Worm (Caenorhabditis elegans) whole organism, early embryonic: Measurements from ENCODE around the gene ZC190.7.

Experiments used
- B0310.2 ChIP-seq: sonication (generic microtip); optimal IDR thresholded peaks from 2 replicates; lab custom pipeline; 2016; ENCODE audit warnings: mild to moderate bottlenecking, missing genetic modification characterization, missing compliant biosample characterization
- F13C5.2 ChIP-seq: sonication (generic microtip); optimal IDR thresholded peaks from 2 replicates; lab custom pipeline; 2017; ENCODE audit warnings: mild to moderate bottlenecking, missing genetic modification characterization, inconsistent platforms, missing compliant biosample characterization
- aly-1 ChIP-seq: sonication (generic microtip); optimal IDR thresholded peaks from 2 replicates; lab custom pipeline; 2016; ENCODE audit warnings: missing genetic modification characterization, missing compliant biosample characterization
- ama-1 ChIP-seq: fragments of 150-350 bp; optimal IDR thresholded peaks from 2 replicates; lab custom pipeline; 2014
- ceh-13 ChIP-seq: fragments of 200-800 bp; sonication (Bioruptor generic); optimal IDR thresholded peaks from 2 replicates; lab custom pipeline; 2018; ENCODE audit warnings: mild to moderate bottlenecking, missing genetic modification characterization, missing compliant biosample characterization
- ceh-36 ChIP-seq: sonication (generic microtip); optimal IDR thresholded peaks from 2 replicates; lab custom pipeline; 2016; ENCODE audit warnings: missing genetic modification characterization, inconsistent platforms, missing compliant biosample characterization
- ets-7 ChIP-seq: sonication (generic microtip); optimal IDR thresholded peaks from 2 replicates; lab custom pipeline; 2016; ENCODE audit warnings: missing genotype, missing genetic modification characterization, missing compliant biosample characterization
- flt-1 ChIP-seq: fragments of 200-800 bp; sonication (Bioruptor generic); IDR thresholded peaks from 2 replicates; pipeline ENCODE4 v1.3.6; 2022; ENCODE audit warnings: missing genetic modification characterization, missing compliant biosample characterization
- hmbx-1 ChIP-seq: sonication (generic microtip); optimal IDR thresholded peaks from 2 replicates; lab custom pipeline; 2016; ENCODE audit warnings: mild to moderate bottlenecking, missing genetic modification characterization, missing compliant biosample characterization
- hmg-4 ChIP-seq: fragments of 200-800 bp; sonication (Bioruptor generic); optimal IDR thresholded peaks from 2 replicates; lab custom pipeline; 2018; ENCODE audit warnings: mild to moderate bottlenecking, missing genetic modification characterization, missing compliant biosample characterization
- hnd-1 ChIP-seq: sonication (generic microtip); optimal IDR thresholded peaks from 2 replicates; lab custom pipeline; 2016; ENCODE audit warnings: missing genetic modification characterization, missing compliant biosample characterization
- pes-1 ChIP-seq: fragments of 200-800 bp; sonication (Bioruptor generic); IDR thresholded peaks from 2 replicates; pipeline ENCODE4 v1.3.6; 2022; ENCODE audit warnings: missing genetic modification reagents, missing genetic modification characterization, missing compliant biosample characterization
- scrt-1 ChIP-seq: fragments of 200-800 bp; sonication (Bioruptor generic); IDR thresholded peaks from 2 replicates; pipeline ENCODE4 v1.3.6; 2022; ENCODE audit warnings: missing genetic modification characterization, missing compliant biosample characterization
- sea-1 ChIP-seq: fragments of 200-800 bp; sonication (Bioruptor generic); conservative IDR thresholded peaks from 2 replicates; pipeline ENCODE4 v1.3.6; 2022; ENCODE audit warnings: missing genetic modification characterization, missing compliant biosample characterization
- tbx-11 ChIP-seq: fragments of 200-800 bp; sonication (Bioruptor generic); IDR thresholded peaks from 2 replicates; pipeline ENCODE4 v1.3.6; 2022; ENCODE audit warnings: missing genetic modification characterization, missing compliant biosample characterization
- tbx-37 ChIP-seq: fragments of 200-800 bp; sonication (Bioruptor generic); conservative IDR thresholded peaks from 2 replicates; pipeline ENCODE4 v1.3.6; 2022; ENCODE audit warnings: missing genetic modification reagents, missing genetic modification characterization, missing compliant biosample characterization
- tra-4 ChIP-seq: sonication (generic microtip); optimal IDR thresholded peaks from 2 replicates; lab custom pipeline; 2017; ENCODE audit warnings: missing genetic modification characterization, missing compliant biosample characterization

The ZC190.7 gene

DNA sequence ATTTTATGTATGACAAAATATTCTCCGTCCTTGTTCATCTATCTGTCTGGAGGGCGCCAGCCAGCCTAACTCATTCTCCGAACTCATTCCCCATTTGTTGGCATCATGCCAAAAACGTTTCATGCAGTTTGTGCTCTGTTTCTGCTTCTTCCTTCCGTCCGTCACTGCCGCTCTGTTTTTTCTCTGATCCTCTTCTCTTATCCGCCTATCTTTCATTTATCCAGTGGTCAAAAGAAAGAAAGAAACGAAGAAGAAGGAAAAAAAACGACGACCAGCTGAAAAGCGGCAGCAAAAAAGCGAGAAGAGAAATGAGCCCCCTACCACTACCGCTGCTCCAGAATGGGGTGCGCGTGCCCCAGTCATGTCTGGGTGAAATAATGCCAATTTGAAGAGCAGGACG, 23.6 kb downstream of the ZC190.7 start:
- TF ChIP-seq ceh-36 (tag; lab: Kevin White, UChicago) (no peak), scrt-1 (GFP tag; lab: Robert Waterston, UW) (no peak), pes-1 (no peak), ama-1 (lab: Kevin White, UChicago) (no peak), tra-4 (no peak), B0310.2 (tag; lab: Kevin White, UChicago) (no peak), aly-1 (tag; lab: Kevin White, UChicago) (no peak), flt-1 (no peak), hnd-1 (tag; lab: Kevin White, UChicago) (no peak), hmg-4 (GFP tag; lab: Kevin White, UChicago) (no peak), ets-7 (tag; lab: Kevin White, UChicago) (no peak), ceh-13 (no peak), hmbx-1 (no peak), F13C5.2 (no peak), tbx-37 (GFP tag; lab: Robert Waterston, UW) (no peak), tbx-11 (GFP tag; lab: Robert Waterston, UW) (no peak), sea-1 (GFP tag; lab: Robert Waterston, UW) (no peak)

DNA sequence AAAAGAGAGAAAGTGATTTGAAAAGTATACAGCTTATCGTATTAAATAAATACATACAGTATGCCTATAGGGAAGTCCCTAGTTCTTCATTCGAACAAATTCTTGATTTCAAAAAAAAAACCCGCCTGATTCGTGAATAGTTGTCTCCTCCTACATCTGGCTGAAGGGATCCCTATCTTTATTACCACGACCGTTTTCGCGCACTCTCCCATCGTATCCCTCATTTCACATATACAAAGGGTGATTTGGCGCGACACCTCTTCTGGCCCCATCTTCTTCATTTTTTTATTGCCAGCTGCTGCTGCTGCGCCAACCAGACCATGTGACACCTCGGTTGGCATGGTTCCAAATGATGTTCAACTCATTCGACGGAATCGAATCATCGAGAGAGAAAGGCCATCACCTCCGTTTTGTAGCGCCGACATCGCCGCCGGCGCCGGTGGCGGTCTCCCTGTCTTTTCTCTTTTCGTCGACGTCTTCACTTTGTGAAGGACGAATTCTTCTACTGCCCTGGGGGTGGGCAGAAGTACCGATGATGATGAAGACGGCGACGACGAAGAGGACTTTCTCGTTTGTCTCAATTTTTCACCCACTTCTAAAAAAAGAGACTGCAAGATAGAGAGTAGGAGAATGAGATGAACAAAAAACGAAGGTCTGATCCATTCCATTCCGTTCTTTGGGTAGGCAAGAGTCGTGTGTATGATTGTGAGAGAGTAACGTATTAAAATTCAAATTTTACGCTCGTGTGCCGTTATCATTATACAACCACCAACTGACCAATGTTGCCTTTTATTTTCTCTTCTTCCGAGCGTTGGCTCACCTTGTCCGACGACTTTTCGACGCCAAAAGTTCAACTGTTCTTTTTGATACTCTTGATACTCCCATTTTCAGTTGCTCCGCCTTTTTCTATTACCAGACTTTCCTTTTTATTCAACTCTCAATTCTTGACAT, 24.3 kb downstream of the ZC190.7 start:
- no peak for TF ChIP-seq hnd-1 (tag; lab: Kevin White, UChicago)
- TF ChIP-seq tbx-37 (GFP tag; lab: Robert Waterston, UW) = no peak
- TF ChIP-seq tbx-11 (GFP tag; lab: Robert Waterston, UW) = no peak
- no peak for TF ChIP-seq F13C5.2
- TF ChIP-seq tra-4 = no peak
- TF ChIP-seq sea-1 (GFP tag; lab: Robert Waterston, UW) = no peak
- TF ChIP-seq aly-1 (tag; lab: Kevin White, UChicago) = no peak
- no peak for TF ChIP-seq hmbx-1
- TF ChIP-seq scrt-1 (GFP tag; lab: Robert Waterston, UW) = no peak
- no peak for TF ChIP-seq ets-7 (tag; lab: Kevin White, UChicago)
- TF ChIP-seq flt-1 = no peak
- no peak for TF ChIP-seq ceh-36 (tag; lab: Kevin White, UChicago)
- no peak for TF ChIP-seq ama-1 (lab: Kevin White, UChicago)
- no peak for TF ChIP-seq hmg-4 (GFP tag; lab: Kevin White, UChicago)
- TF ChIP-seq pes-1 = no peak
- no peak for TF ChIP-seq ceh-13
- TF ChIP-seq B0310.2 (tag; lab: Kevin White, UChicago) = no peak

DNA sequence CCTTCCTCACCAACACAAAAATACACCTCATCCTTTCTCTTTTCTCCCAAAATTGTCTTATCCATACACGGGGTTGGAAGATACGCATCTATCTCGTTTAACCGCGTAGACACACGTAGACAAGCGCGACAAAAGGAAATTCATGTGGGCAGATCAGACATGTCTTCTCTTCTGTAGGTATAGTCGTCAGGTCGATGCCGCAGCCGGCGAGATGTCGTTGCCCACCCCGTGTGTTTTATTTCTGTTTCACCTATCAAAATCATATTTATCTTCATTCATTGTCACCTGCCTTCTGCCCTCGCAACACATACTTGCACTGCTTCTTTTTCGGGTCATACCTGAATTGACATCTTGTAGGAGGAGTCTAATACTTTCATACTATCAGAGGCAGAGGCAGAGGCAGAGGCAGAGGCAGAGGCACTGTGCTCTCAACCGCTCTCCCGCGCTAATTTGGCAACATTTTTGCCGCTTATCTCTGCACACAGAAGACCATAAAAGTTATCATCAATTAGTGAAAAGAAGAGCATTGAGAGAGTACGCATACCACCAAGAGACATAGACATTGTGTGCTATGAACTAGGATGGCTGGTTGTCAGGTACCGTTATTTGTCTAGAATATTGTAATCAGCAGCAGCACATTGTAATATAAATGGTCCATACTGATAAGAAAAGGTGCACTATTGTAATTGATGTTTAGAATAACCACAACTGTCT, 25.3 kb downstream of the ZC190.7 start:
- TF ChIP-seq flt-1 (no peak), tra-4 (no peak), hmg-4 (GFP tag; lab: Kevin White, UChicago) (peak; percentile 18)

DNA sequence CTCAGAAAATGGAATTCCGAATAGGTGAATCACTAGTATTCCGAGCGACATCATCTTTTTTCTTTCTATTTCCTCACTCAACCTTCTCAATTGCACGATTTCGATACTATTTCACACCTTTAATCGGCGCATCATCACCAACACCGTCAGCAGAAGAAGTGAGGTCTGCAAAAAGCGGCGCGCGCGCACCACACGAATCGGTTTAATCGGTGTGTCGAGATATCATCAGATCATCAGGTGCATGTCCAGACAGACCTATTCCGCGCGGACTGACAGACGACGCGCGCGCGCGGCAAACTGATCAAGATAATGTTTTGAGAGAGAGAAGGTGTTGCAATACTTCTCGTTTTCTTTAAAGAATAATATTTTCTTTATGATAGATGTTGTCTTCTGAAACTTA, 26.2 kb downstream of the ZC190.7 start:
- TF ChIP-seq hmg-4 (GFP tag; lab: Kevin White, UChicago) (no peak), ceh-13 (no peak), tbx-37 (GFP tag; lab: Robert Waterston, UW) (no peak), hmbx-1 (no peak)

DNA sequence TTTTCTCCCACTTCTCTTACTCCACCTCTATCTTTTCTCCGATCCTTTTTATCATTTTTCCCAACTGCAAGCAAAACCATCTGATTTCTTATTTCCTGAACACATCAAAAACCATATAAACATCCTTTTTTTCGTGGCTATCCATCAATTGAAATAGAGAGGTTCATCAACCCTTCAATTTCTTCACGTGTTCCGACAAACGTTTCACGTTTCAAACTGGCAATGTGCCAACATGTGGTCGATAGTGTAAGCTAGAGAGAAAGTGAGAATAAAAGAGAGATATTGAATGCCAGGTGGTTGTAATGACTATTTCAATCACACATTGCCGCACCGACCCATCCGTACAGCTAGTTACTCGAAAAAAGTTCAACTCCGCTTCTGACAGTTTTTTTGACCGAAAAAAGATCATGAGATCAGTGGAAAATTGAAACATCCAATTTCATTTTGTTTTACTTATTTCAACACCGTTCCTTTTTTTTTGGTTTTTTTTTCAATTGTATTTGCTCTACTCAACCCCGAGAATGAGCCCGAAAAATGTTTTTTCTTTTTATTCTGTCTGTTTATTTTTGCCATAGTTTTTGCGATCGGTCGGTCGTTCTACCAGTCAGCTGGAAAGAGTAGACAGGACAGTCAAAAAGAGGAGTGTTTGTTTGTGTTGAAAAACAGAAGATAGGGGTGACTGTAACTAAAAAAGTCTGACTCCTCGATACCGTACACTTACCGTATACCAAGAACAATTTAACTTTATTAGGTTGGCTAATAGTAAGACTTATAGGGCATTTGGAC, 27.9 kb downstream of the ZC190.7 start:
- TF ChIP-seq ceh-36 (tag; lab: Kevin White, UChicago) = no peak
- no peak for TF ChIP-seq pes-1
- TF ChIP-seq ets-7 (tag; lab: Kevin White, UChicago) = no peak
- TF ChIP-seq sea-1 (GFP tag; lab: Robert Waterston, UW) = no peak
- TF ChIP-seq scrt-1 (GFP tag; lab: Robert Waterston, UW) = no peak
- TF ChIP-seq hnd-1 (tag; lab: Kevin White, UChicago) = no peak
- TF ChIP-seq hmbx-1 = no peak
- no peak for TF ChIP-seq tbx-11 (GFP tag; lab: Robert Waterston, UW)
- TF ChIP-seq flt-1 = no peak
- no peak for TF ChIP-seq ceh-13
- TF ChIP-seq tbx-37 (GFP tag; lab: Robert Waterston, UW) = no peak
- TF ChIP-seq F13C5.2 = no peak
- no peak for TF ChIP-seq aly-1 (tag; lab: Kevin White, UChicago)
- no peak for TF ChIP-seq tra-4
- TF ChIP-seq B0310.2 (tag; lab: Kevin White, UChicago) = no peak
- TF ChIP-seq hmg-4 (GFP tag; lab: Kevin White, UChicago) = no peak
- TF ChIP-seq ama-1 (lab: Kevin White, UChicago) = no peak

DNA sequence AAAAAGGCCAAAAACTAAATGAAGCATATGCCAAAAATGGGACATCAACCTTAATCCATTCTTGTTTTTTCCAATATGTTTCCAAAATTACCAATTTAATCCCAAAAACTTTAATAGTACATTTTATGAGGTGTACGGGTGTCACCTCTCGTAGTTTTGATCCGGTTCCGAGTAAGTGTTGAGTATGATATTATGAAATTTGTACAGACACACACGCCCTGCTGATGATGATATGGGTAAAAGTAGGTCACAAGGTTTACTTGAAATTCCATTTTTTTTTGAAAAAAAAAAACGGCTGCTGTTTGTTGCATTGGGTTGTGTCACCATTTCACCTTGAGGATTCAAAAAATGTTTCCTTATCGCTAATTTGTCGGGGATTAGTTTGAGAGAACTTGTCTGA, 28.8 kb downstream of the ZC190.7 start:
- no peak for TF ChIP-seq scrt-1 (GFP tag; lab: Robert Waterston, UW)
- TF ChIP-seq ama-1 (lab: Kevin White, UChicago) = no peak
- TF ChIP-seq B0310.2 (tag; lab: Kevin White, UChicago) = no peak
